Worm (Caenorhabditis elegans) whole organism, L1 larva: Measurements from ENCODE around the gene rskd-1.
A peak's percentile ranks its signal among the peaks of the same experiment; 100 is the strongest.

Experiments
- C04F5.9 ChIP-seq: sonication (generic microtip); optimal IDR thresholded peaks from 2 replicates; lab custom pipeline; 2016; ENCODE audit warnings: missing genetic modification characterization, missing compliant biosample characterization
- C34B4.2 ChIP-seq: sonication (generic microtip); optimal IDR thresholded peaks from 2 replicates; lab custom pipeline; 2017; ENCODE audit warnings: mild to moderate bottlenecking, missing genetic modification characterization, missing compliant biosample characterization
- Y116A8C.19 ChIP-seq: sonication (generic microtip); optimal IDR thresholded peaks from 2 replicates; lab custom pipeline; 2016; ENCODE audit warnings: missing compliant biosample characterization, missing genetic modification characterization, borderline replicate concordance
- aha-1 ChIP-seq: fragments of 150-350 bp; optimal IDR thresholded peaks from 2 replicates; lab custom pipeline; 2014; ENCODE audit warnings: missing biosample characterization, missing genetic modification characterization
- alr-1 ChIP-seq: fragments of 200-800 bp; sonication (Bioruptor generic); optimal IDR thresholded peaks from 2 replicates; lab custom pipeline; 2018; ENCODE audit warnings: borderline replicate concordance, mild to moderate bottlenecking, missing genetic modification characterization, missing compliant biosample characterization
- aly-2 ChIP-seq: fragments of 150-350 bp; optimal IDR thresholded peaks from 2 replicates; lab custom pipeline; 2014; ENCODE audit warnings: missing biosample characterization, missing genetic modification characterization
- blmp-1 ChIP-seq: fragments of 150-350 bp; optimal IDR thresholded peaks from 2 replicates; lab custom pipeline; 2014; ENCODE audit warnings: missing biosample characterization, missing genetic modification characterization
- ceh-8 ChIP-seq: fragments of 200-800 bp; sonication (Bioruptor generic); optimal IDR thresholded peaks from 2 replicates; lab custom pipeline; 2018; ENCODE audit warnings: mild to moderate bottlenecking, missing genetic modification characterization, moderate library complexity, missing compliant biosample characterization
- ceh-82 ChIP-seq, 3 experiments: fragments of 150-350 bp in 1 of 3; sonication (generic microtip) in 2 of 3; optimal IDR thresholded peaks; 2 replicates each; lab custom pipeline; 2014 to 2017; ENCODE audit warnings: missing biosample characterization in 3 of 3, missing genetic modification characterization in 3 of 3
- ceh-90 ChIP-seq: sonication (generic microtip); optimal IDR thresholded peaks from 2 replicates; lab custom pipeline; 2016; ENCODE audit warnings: missing genetic modification characterization, missing compliant biosample characterization
- efl-1 ChIP-seq, 4 experiments: fragments of 150-350 bp; optimal IDR thresholded peaks in 3 of 4; peaks in 1 of 4; 1 replicate in 1 of 4; 2 replicates in 3 of 4; lab custom pipeline; 2014; ENCODE audit warnings: missing biosample characterization in 2 of 4, missing genetic modification characterization in 2 of 4, missing genetic modification reagents in 2 of 4
- egl-13 ChIP-seq: sonication (generic microtip); optimal IDR thresholded peaks from 2 replicates; lab custom pipeline; 2016; ENCODE audit warnings: missing genotype, missing genetic modification reagents, missing genetic modification characterization, missing compliant biosample characterization
- elt-2 ChIP-seq: sonication (generic microtip); optimal IDR thresholded peaks from 2 replicates; lab custom pipeline; 2016; ENCODE audit warnings: missing genetic modification characterization, mild to moderate bottlenecking, inconsistent platforms, missing compliant biosample characterization, missing genetic modification reagents
- elt-3 ChIP-seq, 6 experiments: fragments of 150-350 bp in 1 of 6; sonication (generic microtip); optimal IDR thresholded peaks; 2 replicates each; lab custom pipeline; 2017 to 2018; ENCODE audit warnings: missing biosample characterization in 6 of 6, missing genetic modification characterization in 6 of 6, inconsistent platforms in 1 of 6
- ets-5 ChIP-seq: fragments of 200-800 bp; sonication (Bioruptor generic); IDR thresholded peaks from 2 replicates; pipeline ENCODE4 v1.3.6; 2022; ENCODE audit warnings: missing genetic modification characterization, missing compliant biosample characterization
- fkh-4 ChIP-seq: sonication (generic microtip); optimal IDR thresholded peaks from 2 replicates; lab custom pipeline; 2016; ENCODE audit warnings: missing compliant biosample characterization, missing genetic modification characterization, borderline replicate concordance
- fkh-8 ChIP-seq: sonication (generic microtip); optimal IDR thresholded peaks from 2 replicates; lab custom pipeline; 2016; ENCODE audit warnings: mild to moderate bottlenecking, missing genetic modification characterization, missing compliant biosample characterization
- irx-1 ChIP-seq: sonication (generic microtip); optimal IDR thresholded peaks from 2 replicates; lab custom pipeline; 2016; ENCODE audit warnings: missing genetic modification characterization, missing compliant biosample characterization
- lin-14 ChIP-seq: fragments of 200-800 bp; sonication (Bioruptor generic); optimal IDR thresholded peaks from 2 replicates; lab custom pipeline; 2018; ENCODE audit warnings: mild to moderate bottlenecking, missing genetic modification characterization, moderate library complexity, missing compliant biosample characterization
- lin-15B ChIP-seq: fragments of 150-350 bp; sonication (generic microtip); optimal IDR thresholded peaks from 3 replicates; lab custom pipeline; 2014; ENCODE audit warnings: missing biosample characterization, missing genetic modification characterization
- mdl-1 ChIP-seq, 2 experiments: fragments of 150-350 bp; optimal IDR thresholded peaks; 2 replicates each; lab custom pipeline; 2014 to 2017; ENCODE audit warnings: missing biosample characterization in 2 of 2, missing genetic modification characterization in 2 of 2, inconsistent platforms in 1 of 2
- mep-1 ChIP-seq: fragments of 150-350 bp; optimal IDR thresholded peaks from 2 replicates; lab custom pipeline; 2014; ENCODE audit warnings: missing biosample characterization, missing genetic modification characterization
- nhr-11 ChIP-seq: fragments of 150-350 bp; optimal IDR thresholded peaks from 2 replicates; lab custom pipeline; 2014; ENCODE audit warnings: missing biosample characterization, missing genetic modification characterization
- nhr-19 ChIP-seq: fragments of 200-800 bp; sonication (Bioruptor generic); conservative IDR thresholded peaks from 2 replicates; pipeline ENCODE4 v1.3.6; 2022; ENCODE audit warnings: missing genetic modification characterization, missing compliant biosample characterization
- nhr-20 ChIP-seq: sonication (generic microtip); optimal IDR thresholded peaks from 2 replicates; lab custom pipeline; 2016; ENCODE audit warnings: mild to moderate bottlenecking, missing genetic modification characterization, missing compliant biosample characterization
- nhr-47 ChIP-seq: sonication (generic microtip); optimal IDR thresholded peaks from 2 replicates; lab custom pipeline; 2016; ENCODE audit warnings: mild to moderate bottlenecking, missing genetic modification characterization, moderate library complexity, missing compliant biosample characterization
- nhr-71 ChIP-seq: sonication (generic microtip); optimal IDR thresholded peaks from 2 replicates; lab custom pipeline; 2016; ENCODE audit warnings: mild to moderate bottlenecking, missing genetic modification characterization, moderate library complexity, missing compliant biosample characterization
- nhr-85 ChIP-seq: sonication (generic microtip); peaks from one replicate; lab custom pipeline; 2016; ENCODE audit warnings: missing genetic modification characterization, inconsistent platforms, missing compliant biosample characterization
- pag-3 ChIP-seq: sonication (generic microtip); optimal IDR thresholded peaks from 2 replicates; lab custom pipeline; 2017; ENCODE audit warnings: missing genetic modification characterization, mild to moderate bottlenecking, missing compliant biosample characterization, antibody characterized with exemption, borderline replicate concordance; ENCODE audit not compliant: insufficient read depth
- pax-3 ChIP-seq: fragments of 200-800 bp; sonication (Bioruptor generic); optimal IDR thresholded peaks from 2 replicates; lab custom pipeline; 2018; ENCODE audit warnings: mild to moderate bottlenecking, missing genetic modification characterization, moderate library complexity, missing compliant biosample characterization
- snpc-4 ChIP-seq: fragments of 150-350 bp; optimal IDR thresholded peaks from 2 replicates; lab custom pipeline; 2014; ENCODE audit warnings: missing biosample characterization, missing genetic modification characterization
- snu-23 ChIP-seq: sonication (generic microtip); optimal IDR thresholded peaks from 2 replicates; lab custom pipeline; 2016; ENCODE audit warnings: missing genetic modification characterization, missing compliant biosample characterization
- sox-4 ChIP-seq: sonication (generic microtip); optimal IDR thresholded peaks from 2 replicates; lab custom pipeline; 2016; ENCODE audit warnings: missing genetic modification characterization, missing compliant biosample characterization
- sptf-1 ChIP-seq: fragments of 150-350 bp; optimal IDR thresholded peaks from 2 replicates; lab custom pipeline; 2014; ENCODE audit warnings: missing biosample characterization, missing genetic modification characterization
- tbx-2 ChIP-seq: sonication (generic microtip); optimal IDR thresholded peaks from 2 replicates; lab custom pipeline; 2016; ENCODE audit warnings: missing genetic modification characterization, missing compliant biosample characterization
- tlp-1 ChIP-seq: fragments of 150-350 bp; optimal IDR thresholded peaks from 2 replicates; lab custom pipeline; 2014; ENCODE audit warnings: missing biosample characterization, missing genetic modification characterization
- vab-15 ChIP-seq: sonication (generic microtip); optimal IDR thresholded peaks from 2 replicates; lab custom pipeline; 2017; ENCODE audit warnings: missing genotype, mild to moderate bottlenecking, missing genetic modification characterization, missing compliant biosample characterization
- xbp-1 ChIP-seq: sonication (generic microtip); optimal IDR thresholded peaks from 2 replicates; lab custom pipeline; 2016; ENCODE audit warnings: missing genetic modification characterization, missing compliant biosample characterization
- ztf-11 ChIP-seq, 2 experiments: sonication (generic microtip); optimal IDR thresholded peaks; 2 replicates each; lab custom pipeline; 2016 to 2017; ENCODE audit warnings: missing genetic modification characterization in 2 of 2, missing biosample characterization in 1 of 2, missing compliant biosample characterization in 1 of 2

rskd-1 gene

ce11 chrV:12300166-12300565 is 11.8 kb upstream of the rskd-1 start (continued):
- TF ChIP-seq lin-14 (peak; percentile 84), ets-5 (GFP tag; lab: Robert Waterston, UW) (no peak), irx-1 (tag; lab: Kevin White, UChicago) (peak; percentile 49), nhr-71 (tag; lab: Kevin White, UChicago) (peak; percentile 81), snu-23 (peak; percentile 76), pax-3 (tag; lab: Kevin White, UChicago) (no peak)

ce11 chrV:12299244-12299766 is 10.9 kb upstream of the rskd-1 start:
- no peak for TF ChIP-seq ceh-82 (tag; optimal IDR thresholded peaks at IDR 0.05; lab: Kevin White, UChicago)
- no peak for TF ChIP-seq sptf-1
- no peak for TF ChIP-seq C34B4.2
- TF ChIP-seq nhr-85 (tag; lab: Kevin White, UChicago), result peak; percentile 90
- TF ChIP-seq fkh-8, result no peak
- no peak for TF ChIP-seq efl-1 (optimal IDR thresholded peaks at IDR 0.05; lab: Kevin White, UChicago)
- TF ChIP-seq efl-1 (GFP tag; optimal IDR thresholded peaks at IDR 0.05 in 1 of 2; lab: Kevin White, UChicago), result peak in 1 of 2 experiments; percentile 36
- TF ChIP-seq nhr-19 (GFP tag; lab: Robert Waterston, UW), result 0 out of 2 replicates have a peak, but pooled peaks have one; percentile 7
- peak in 2 of 6 experiments; percentile 6 to 23 for TF ChIP-seq elt-3 (tag; optimal IDR thresholded peaks at IDR 0.05; lab: Kevin White, UChicago)
- no peak for TF ChIP-seq xbp-1
- no peak for TF ChIP-seq C04F5.9
- TF ChIP-seq lin-14, result peak; percentile 35
- no peak for TF ChIP-seq tbx-2 (tag; lab: Kevin White, UChicago)
- TF ChIP-seq aly-2, result no peak
- TF ChIP-seq nhr-71 (tag; lab: Kevin White, UChicago), result peak; percentile 15
- no peak for TF ChIP-seq fkh-4 (tag; lab: Kevin White, UChicago)
- TF ChIP-seq Y116A8C.19 (tag; lab: Kevin White, UChicago), result no peak
- TF ChIP-seq egl-13 (tag; lab: Kevin White, UChicago), result no peak
- TF ChIP-seq elt-2 (tag; lab: Kevin White, UChicago), result no peak
- TF ChIP-seq ceh-8 (GFP tag; lab: Kevin White, UChicago), result no peak
- no peak for TF ChIP-seq tlp-1 (tag; lab: Kevin White, UChicago)
- TF ChIP-seq ceh-90, result no peak
- TF ChIP-seq nhr-11 (tag; lab: Kevin White, UChicago), result no peak
- TF ChIP-seq blmp-1 (tag; lab: Kevin White, UChicago), result peak; percentile 53
- no peak for TF ChIP-seq pag-3 (tag; lab: Kevin White, UChicago)
- no peak for TF ChIP-seq irx-1 (tag; lab: Kevin White, UChicago)
- peak; percentile 46 for TF ChIP-seq nhr-20 (tag; lab: Kevin White, UChicago)

ce11 chrV:12298184-12298583 is 9.8 kb upstream of the rskd-1 start:
- TF ChIP-seq sox-4 (no peak), tbx-2 (tag; lab: Kevin White, UChicago) (no peak), blmp-1 (tag; lab: Kevin White, UChicago) (peak; percentile 43), ceh-82 (tag; optimal IDR thresholded peaks at IDR 0.05; lab: Kevin White, UChicago) (no peak), elt-2 (tag; lab: Kevin White, UChicago) (peak; percentile 27), pag-3 (tag; lab: Kevin White, UChicago) (no peak), nhr-47 (tag; lab: Kevin White, UChicago) (no peak), alr-1 (no peak), ztf-11 (tag; optimal IDR thresholded peaks at IDR 0.05; lab: Kevin White, UChicago) (no peak), lin-15B (tag; lab: Kevin White, UChicago) (no peak), mep-1 (no peak), fkh-4 (tag; lab: Kevin White, UChicago) (no peak), aha-1 (tag; lab: Kevin White, UChicago) (no peak), nhr-71 (tag; lab: Kevin White, UChicago) (no peak), mdl-1 (tag; optimal IDR thresholded peaks at IDR 0.05; lab: Kevin White, UChicago) (no peak), vab-15 (no peak), snpc-4 (tag; lab: Kevin White, UChicago) (no peak), efl-1 (optimal IDR thresholded peaks at IDR 0.05; lab: Kevin White, UChicago) (no peak), efl-1 (GFP tag; optimal IDR thresholded peaks at IDR 0.05 in 1 of 2; lab: Kevin White, UChicago) (peak in 1 of 2 experiments; percentile 54)
